Fruit fly (Drosophila melanogaster): ENCODE measurements around the gene GluRIIB.

The GluRIIB gene

DNA sequence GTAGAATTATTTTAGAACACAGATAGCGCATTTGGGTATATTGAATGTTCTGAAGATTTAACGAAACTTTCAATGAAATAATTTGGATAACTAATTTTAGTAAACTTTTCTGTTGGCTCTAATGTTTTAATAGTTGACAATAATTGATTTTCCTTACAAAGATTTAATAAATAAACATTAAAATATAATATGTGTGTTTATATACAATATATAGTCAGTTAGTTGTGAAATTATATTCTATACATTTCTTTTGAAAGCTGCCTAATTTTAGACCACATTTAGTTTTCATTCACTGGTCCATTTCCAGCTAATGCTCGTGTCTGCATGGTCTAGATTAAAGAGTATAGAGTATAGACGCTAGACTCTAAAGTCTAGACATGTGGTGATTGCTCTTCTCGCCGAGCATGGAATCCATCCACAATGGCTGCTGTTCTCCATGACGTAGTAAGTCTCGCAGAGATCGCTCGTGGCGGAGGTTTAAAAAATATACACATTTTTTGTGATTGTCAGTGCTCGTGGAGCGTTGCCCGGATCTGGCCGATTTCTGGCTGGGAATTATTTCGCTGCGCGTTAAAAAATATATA is at the start of gene GluRIIB:
Gene GluRIIB, plus strand, starts transcription at position 534 of the 584 bp plus-strand sequence.
- no peak for TF ChIP-seq CG17801 (GFP tag; optimal IDR thresholded peaks at IDR 0.05; ENCODE audit: partially characterized antibody)

dm6 chr2L:5514946-5515345 is 44.2 kb upstream of the GluRIIB start:
- no peak for TF ChIP-seq CG17801 (GFP tag; optimal IDR thresholded peaks at IDR 0.05; ENCODE audit: partially characterized antibody)

- TF ChIP-seq CG17801 (GFP tag; optimal IDR thresholded peaks at IDR 0.05; ENCODE audit: partially characterized antibody) = no peak
Measured at dm6 chr2L:5517393-5517792, 41.7 kb upstream of the GluRIIB start, which contains the start of gene CG14020. TSS of gene CG14020 (plus strand) at chr2L:5517737.

- no peak for TF ChIP-seq CG17801 (GFP tag; optimal IDR thresholded peaks at IDR 0.05; ENCODE audit: partially characterized antibody)
Measured at dm6 chr2L:5519846-5520384, 39.2 kb upstream of the GluRIIB start, which contains the start of the genes CG7382 and cl. TSS of gene CG7382 (minus strand) at chr2L:5519896. TSS of gene cl (plus strand) at chr2L:5520135.

DNA sequence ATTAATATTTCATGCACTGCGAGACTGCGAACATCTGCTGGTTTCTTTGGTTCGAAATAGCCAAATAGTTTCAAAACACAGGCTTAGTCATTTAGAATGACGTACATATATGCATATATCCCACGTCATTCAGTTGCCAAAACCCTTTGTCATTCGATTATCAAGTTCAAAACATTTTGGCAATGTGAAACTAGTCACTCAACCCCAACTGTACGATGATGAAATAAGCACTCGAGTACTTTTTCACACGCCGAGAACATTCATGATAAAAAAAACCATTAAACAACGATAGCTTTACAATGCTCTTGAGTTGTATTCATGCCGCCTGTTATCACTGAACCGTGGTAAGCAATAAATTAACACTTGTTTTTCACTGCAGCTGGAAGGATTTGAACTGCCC is 38.4 kb upstream of the GluRIIB start:
- TF ChIP-seq CG17801 (GFP tag; optimal IDR thresholded peaks at IDR 0.05; ENCODE audit: partially characterized antibody) = no peak

DNA sequence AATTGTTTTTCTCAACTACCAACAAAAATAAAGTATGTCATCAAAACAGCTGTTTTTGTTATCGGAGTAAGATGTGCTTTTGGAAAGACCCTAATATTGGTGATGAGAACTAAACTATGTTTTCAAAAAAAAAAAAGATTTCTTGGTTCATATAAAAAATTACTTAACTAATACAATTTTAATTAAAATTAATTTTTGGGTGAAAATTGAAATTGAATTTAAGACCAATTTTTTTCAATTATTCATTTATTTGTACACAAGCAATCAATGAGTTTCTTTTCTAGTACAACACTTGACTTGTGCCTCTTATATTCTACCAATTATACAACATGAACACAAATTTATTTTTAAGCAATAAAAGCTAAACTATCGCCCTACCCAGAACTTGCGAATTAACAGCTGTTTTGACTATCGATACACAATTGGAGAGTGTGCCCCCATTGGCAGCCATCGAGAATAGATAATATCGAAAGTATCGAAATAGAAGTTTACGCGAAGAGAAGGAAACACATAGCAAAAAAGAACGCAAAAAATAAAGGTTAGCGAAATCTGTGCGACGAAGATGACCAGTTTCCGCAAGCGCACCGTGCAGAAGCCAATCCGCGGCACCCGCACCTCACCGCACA is 35.2 kb upstream of the GluRIIB start, which contains the start of the genes Vps52 and Elp4:
Gene Vps52, minus strand, starts transcription at position 51 of the 626 bp plus-strand sequence.
Gene Elp4, plus strand, starts transcription at position 292 of the 626 bp plus-strand sequence.
- peak; percentile 51 for TF ChIP-seq CG17801 (GFP tag; optimal IDR thresholded peaks at IDR 0.05; ENCODE audit: partially characterized antibody)

- TF ChIP-seq CG17801 (GFP tag; optimal IDR thresholded peaks at IDR 0.05; ENCODE audit: partially characterized antibody) = no peak
Measured at dm6 chr2L:5525723-5526122, 33.4 kb upstream of the GluRIIB start, which contains the start of gene Cap-D3. TSS of gene Cap-D3 (plus strand) at chr2L:5525905.

DNA sequence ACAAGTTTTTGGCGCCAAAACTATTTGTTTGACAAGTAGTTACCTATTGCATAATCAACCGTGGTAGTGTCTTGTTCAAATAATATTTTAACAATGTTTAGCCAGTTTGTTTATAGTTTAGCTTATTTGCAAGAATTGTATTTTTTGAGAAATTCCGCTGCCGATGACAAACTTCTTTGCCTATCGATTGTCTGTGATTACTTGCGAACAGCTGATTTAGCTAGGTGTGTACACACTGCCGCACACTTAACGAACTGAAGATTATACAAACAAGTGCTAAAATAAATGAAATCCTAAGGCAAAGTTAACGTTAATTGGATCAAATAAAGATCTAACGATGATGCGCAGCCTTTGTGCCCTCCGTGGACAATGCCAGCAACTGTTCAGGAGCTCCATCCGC is 32.4 kb upstream of the GluRIIB start, which contains the start of gene Cox11:
Gene Cox11, plus strand, starts transcription at position 220 of the 400 bp plus-strand sequence.
- TF ChIP-seq CG17801 (GFP tag; optimal IDR thresholded peaks at IDR 0.05; ENCODE audit: partially characterized antibody) = no peak

DNA sequence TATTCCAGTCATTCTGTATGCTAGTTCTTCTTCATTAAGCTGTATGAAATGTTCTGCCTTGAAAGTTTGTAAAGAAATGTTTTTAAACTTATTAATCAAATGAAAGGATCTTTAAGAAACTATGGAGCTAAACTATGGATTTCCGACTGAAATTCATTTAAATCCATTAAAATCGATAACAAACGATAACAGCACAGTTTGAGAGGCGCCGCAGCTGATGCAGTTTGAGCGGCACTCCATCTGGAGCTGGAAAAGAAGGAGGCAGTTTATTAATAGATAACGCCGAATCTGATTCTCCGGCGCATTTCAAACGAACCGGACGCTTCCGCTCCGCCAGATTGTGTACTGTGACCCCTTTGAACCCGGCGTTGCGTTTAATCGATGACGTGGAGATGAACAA is 31.3 kb upstream of the GluRIIB start, which contains the start of gene CG31915:
Gene CG31915, plus strand, starts transcription at position 263 of the 400 bp plus-strand sequence.
- no peak for TF ChIP-seq CG17801 (GFP tag; optimal IDR thresholded peaks at IDR 0.05; ENCODE audit: partially characterized antibody)

- no peak for TF ChIP-seq CG17801 (GFP tag; optimal IDR thresholded peaks at IDR 0.05; ENCODE audit: partially characterized antibody)
Measured at dm6 chr2L:5532061-5532460, 27.1 kb upstream of the GluRIIB start, which contains the start of gene Coq6. TSS of gene Coq6 (minus strand) at chr2L:5532223.

- TF ChIP-seq CG17801 (GFP tag; optimal IDR thresholded peaks at IDR 0.05; ENCODE audit: partially characterized antibody) = no peak
Measured at dm6 chr2L:5536658-5537057, 22.5 kb upstream of the GluRIIB start, which contains the start of gene tomb. TSS of gene tomb (minus strand) at chr2L:5536758.

- no peak for TF ChIP-seq CG17801 (GFP tag; optimal IDR thresholded peaks at IDR 0.05; ENCODE audit: partially characterized antibody)
Measured at dm6 chr2L:5537063-5537462, 22.1 kb upstream of the GluRIIB start.

DNA sequence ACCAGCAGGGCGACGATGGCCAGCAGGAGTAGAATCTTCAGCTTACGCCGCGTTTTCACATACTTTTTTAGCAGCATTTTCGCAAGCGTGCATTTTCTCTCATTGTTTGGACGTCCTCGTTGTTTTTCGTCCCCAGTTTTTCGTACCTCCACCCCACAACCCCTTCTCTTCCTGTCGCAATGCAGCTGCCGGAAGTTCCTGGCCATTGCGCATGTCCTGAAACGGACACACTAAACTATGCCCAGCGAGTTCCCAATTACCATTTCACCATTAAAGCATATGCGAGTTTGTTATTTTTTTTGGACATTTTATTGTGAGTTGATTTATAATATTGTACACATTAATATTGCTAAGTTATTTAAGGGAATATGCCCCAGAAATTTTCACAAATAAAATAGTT is 20.1 kb upstream of the GluRIIB start, which contains the start of gene CG14015:
Gene CG14015, minus strand, starts transcription at position 163 of the 400 bp plus-strand sequence.
- TF ChIP-seq CG17801 (GFP tag; optimal IDR thresholded peaks at IDR 0.05; ENCODE audit: partially characterized antibody) = no peak

DNA sequence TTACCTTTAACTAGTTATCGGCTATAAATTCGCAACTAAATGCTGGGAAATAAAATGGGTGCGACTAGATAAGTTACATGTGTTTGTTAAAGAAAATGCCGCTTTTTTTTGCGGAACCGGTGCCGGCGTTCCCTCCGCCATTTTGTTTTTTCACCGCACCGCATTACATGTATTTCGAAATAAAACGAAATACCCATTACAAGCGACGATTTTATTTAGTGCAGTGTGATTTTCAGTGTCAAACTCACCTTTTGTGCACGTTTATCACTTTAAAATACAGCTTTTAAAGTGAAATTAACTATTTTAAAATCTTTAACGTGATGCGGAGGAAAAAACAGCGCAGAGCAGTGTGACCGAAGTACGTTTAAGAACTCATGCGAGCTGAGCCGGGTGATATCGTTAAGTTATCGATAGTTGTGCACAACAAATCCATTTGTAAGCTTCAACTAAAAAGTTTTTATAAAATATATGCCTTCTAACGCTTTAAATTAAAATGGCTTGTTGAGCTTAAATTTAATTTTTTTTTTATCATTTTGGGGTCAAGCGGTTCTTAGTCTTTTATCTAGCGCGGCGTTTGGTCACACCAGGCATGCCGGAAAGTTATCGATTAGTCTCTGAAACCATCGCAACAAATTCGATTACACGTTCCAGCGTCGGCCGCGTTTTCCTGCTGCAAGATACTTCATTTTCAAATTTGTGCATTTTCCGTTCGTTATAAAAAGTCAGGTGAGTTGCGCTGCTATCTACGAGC is 17.0 kb upstream of the GluRIIB start, which contains the start of the genes Hel25E and Lam:
Gene Hel25E, minus strand, starts transcription at position 380 of the 751 bp plus-strand sequence.
Gene Lam, plus strand, starts transcription at position 546 of the 751 bp plus-strand sequence.
- TF ChIP-seq CG17801 (GFP tag; optimal IDR thresholded peaks at IDR 0.05; ENCODE audit: partially characterized antibody) = no peak
